Worm (Caenorhabditis elegans) whole organism, L2 larva: ENCODE data around the gene catp-6.

Experiments used
- egl-27 ChIP-seq: sonication (generic microtip); optimal IDR thresholded peaks from 3 replicates; lab custom pipeline; 2017; ENCODE audit warnings: missing biosample characterization, missing genetic modification reagents, missing genetic modification characterization
- nhr-11 ChIP-seq: fragments of 150-350 bp; optimal IDR thresholded peaks from 2 replicates; lab custom pipeline; 2014; ENCODE audit warnings: missing biosample characterization, missing genetic modification characterization

DNA sequence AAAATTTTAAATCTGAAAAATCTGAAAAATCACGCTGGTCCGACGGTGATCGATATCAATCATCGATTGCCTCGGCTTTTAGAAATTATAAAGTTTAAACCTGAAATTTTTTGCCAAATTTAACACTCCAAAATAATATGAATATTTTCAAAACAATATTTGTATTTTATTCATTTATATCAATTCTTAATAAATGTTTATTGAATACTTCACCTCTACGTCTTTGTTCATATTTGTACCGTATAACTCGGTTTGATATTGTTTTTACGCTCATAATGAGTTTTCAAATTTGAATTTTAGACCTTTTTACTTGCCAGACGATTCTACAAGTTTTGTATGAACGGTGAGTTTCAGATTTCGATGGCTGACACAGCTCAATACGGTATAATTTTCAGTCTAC is 40.4 kb upstream of the catp-6 start, which contains the start of the genes K07F5.15 and K07F5.22:
- TF ChIP-seq egl-27 (tag; lab: Kevin White, UChicago) (no peak), nhr-11 (tag; lab: Kevin White, UChicago) (no peak)
